Worm (Caenorhabditis elegans) whole organism, L2 larva: Measurements from ENCODE around the gene ZK1240.9.

ENCODE experiments used
- mab-5 ChIP-seq: fragments of 150-350 bp; optimal IDR thresholded peaks from 2 replicates; lab custom pipeline; 2014; ENCODE audit warnings: missing biosample characterization, missing genetic modification characterization
- mdl-1 ChIP-seq, 2 experiments: fragments of 150-350 bp in 1 of 2; sonication (generic microtip) in 1 of 2; optimal IDR thresholded peaks; 2 replicates each; lab custom pipeline; 2017; ENCODE audit warnings: missing biosample characterization in 2 of 2, missing genetic modification characterization in 2 of 2

ce11 chrII:2352546-2352945, 34.6 kb downstream of the ZK1240.9 start, which contains the start of gene F43C11.10:
- TF ChIP-seq mdl-1 (tag; optimal IDR thresholded peaks at IDR 0.05; lab: Kevin White, UChicago) (no peak), mab-5 (no peak)
